Fruit fly (Drosophila melanogaster): Measurements from ENCODE around the gene CG17746.

CG17746 gene

dm6 chr3L:3224740-3225719 lies 14.3 kb downstream of the CG17746 start, which contains the start of gene Larp4B:
Gene Larp4B, plus strand, starts transcription at chr3L:3224838.
- TF ChIP-seq Sox14 (GFP tag; optimal IDR thresholded peaks at IDR 0.05) (peak; percentile 43), Blimp-1 (GFP tag; optimal IDR thresholded peaks at IDR 0.05) (peak; percentile 41), Eip78C (GFP tag) (peak; percentile 75), lz (GFP tag; optimal IDR thresholded peaks at IDR 0.05) (peak; percentile 8), esn (GFP tag; optimal IDR thresholded peaks at IDR 0.05) (peak; percentile 40), spab (GFP tag; optimal IDR thresholded peaks at IDR 0.05) (no peak), CG9139 (GFP tag; optimal IDR thresholded peaks at IDR 0.05) (no peak), fd59A (GFP tag; optimal IDR thresholded peaks at IDR 0.05) (no peak), CG15336 (GFP tag; IDR thresholded peaks at IDR 0.05) (no peak), CG31627 (GFP tag; optimal IDR thresholded peaks at IDR 0.05) (peak; percentile 38), OdsH (GFP tag; optimal IDR thresholded peaks at IDR 0.05) (no peak)

- TF ChIP-seq CG6854 (GFP tag; optimal IDR thresholded peaks at IDR 0.05) (no peak), topi (GFP tag; optimal IDR thresholded peaks at IDR 0.05) (no peak), CG8119 (GFP tag; IDR thresholded peaks at IDR 0.05) (no peak), fd85E (GFP tag; optimal IDR thresholded peaks at IDR 0.05) (no peak), CG10631 (GFP tag; optimal IDR thresholded peaks at IDR 0.05) (no peak), CG8319 (GFP tag; optimal IDR thresholded peaks at IDR 0.05) (no peak), Smox (GFP tag; optimal IDR thresholded peaks at IDR 0.05) (no peak), CG6808 (GFP tag; optimal IDR thresholded peaks at IDR 0.05) (no peak), CG3919 (GFP tag; optimal IDR thresholded peaks at IDR 0.05) (no peak), CG31627 (GFP tag; optimal IDR thresholded peaks at IDR 0.05) (no peak), Blimp-1 (GFP tag; optimal IDR thresholded peaks at IDR 0.05) (no peak), CG1621 (tag; optimal IDR thresholded peaks at IDR 0.05) (no peak), lz (GFP tag; optimal IDR thresholded peaks at IDR 0.05) (no peak), Hr4 (GFP tag; optimal IDR thresholded peaks at IDR 0.05) (no peak)
Observed at dm6 chr3L:3223390-3223914, 15.9 kb downstream of the CG17746 start.

dm6 chr3L:3222643-3223389 lies 16.6 kb downstream of the CG17746 start, which contains the start of the genes RpL28 and eIF1:
Gene RpL28, minus strand, starts transcription at chr3L:3222960.
Gene eIF1, plus strand, starts transcription at chr3L:3223341.
- no peak for TF ChIP-seq Eip93F (GFP tag; optimal IDR thresholded peaks at IDR 0.05)
- peak; percentile 5 for TF ChIP-seq dsx (GFP tag; optimal IDR thresholded peaks at IDR 0.05; ENCODE audit: poor library complexity, severe bottlenecking)
- no peak for TF ChIP-seq CG7368 (GFP tag; optimal IDR thresholded peaks at IDR 0.05)
- TF ChIP-seq net (GFP tag; optimal IDR thresholded peaks at IDR 0.05) = peak; percentile 47
- peak; percentile 25 for TF ChIP-seq CG3919 (GFP tag; optimal IDR thresholded peaks at IDR 0.05)
- peak; percentile 77 for TF ChIP-seq CG16779 (tag; optimal IDR thresholded peaks at IDR 0.05)
- TF ChIP-seq CG10631 (GFP tag; optimal IDR thresholded peaks at IDR 0.05) = peak; percentile 77
- TF ChIP-seq eg (GFP tag; IDR thresholded peaks at IDR 0.05) = no peak; the same call in 1 of the 3 replicates
- peak; percentile 88 for TF ChIP-seq acj6 (GFP tag; optimal IDR thresholded peaks at IDR 0.05)
- TF ChIP-seq CG31627 (GFP tag; optimal IDR thresholded peaks at IDR 0.05) = peak; percentile 90
- peak; percentile 21 for TF ChIP-seq Ets21C (GFP tag; optimal IDR thresholded peaks at IDR 0.05)
- TF ChIP-seq CG6276 (GFP tag; optimal IDR thresholded peaks at IDR 0.05) = no peak
- TF ChIP-seq CG9139 (GFP tag; optimal IDR thresholded peaks at IDR 0.05) = no peak
- peak; percentile 65 to 91 for TF ChIP-seq salr (GFP tag; optimal IDR thresholded peaks at IDR 0.05)
- TF ChIP-seq Hr4 (GFP tag; optimal IDR thresholded peaks at IDR 0.05) = no peak
- TF ChIP-seq Met (GFP tag; optimal IDR thresholded peaks at IDR 0.05) = peak; percentile 69
- TF ChIP-seq achi (GFP tag; optimal IDR thresholded peaks at IDR 0.05) = peak; percentile 95
- TF ChIP-seq CG8632 (GFP tag; optimal IDR thresholded peaks at IDR 0.05) = peak; percentile 78
- peak; percentile 86 for TF ChIP-seq Blimp-1 (GFP tag; optimal IDR thresholded peaks at IDR 0.05)
- no peak for TF ChIP-seq CG4318 (GFP tag; optimal IDR thresholded peaks at IDR 0.05)
- peak; percentile 55 for TF ChIP-seq CG11902 (GFP tag; optimal IDR thresholded peaks at IDR 0.05)
- peak; percentile 29 to 89 for TF ChIP-seq ss (GFP tag; optimal IDR thresholded peaks at IDR 0.05)
- TF ChIP-seq CG6808 (GFP tag; optimal IDR thresholded peaks at IDR 0.05) = no peak
- peak; percentile 31 for TF ChIP-seq fd85E (GFP tag; optimal IDR thresholded peaks at IDR 0.05)
- peak; percentile 83 for TF ChIP-seq CG34406 (GFP tag; optimal IDR thresholded peaks at IDR 0.05)
- TF ChIP-seq CG6163 (GFP tag; IDR thresholded peaks at IDR 0.05) = peak; percentile 89
- TF ChIP-seq CG3032 (tag; optimal IDR thresholded peaks at IDR 0.05) = peak; percentile 79
- no peak for TF ChIP-seq CG1621 (tag; optimal IDR thresholded peaks at IDR 0.05)
- TF ChIP-seq CG8119 (GFP tag; IDR thresholded peaks at IDR 0.05) = no peak
- TF ChIP-seq dac (GFP tag; optimal IDR thresholded peaks at IDR 0.05) = peak; percentile 78
